Fruit fly (Drosophila melanogaster): ENCODE results near the gene CG7715.

dm6 chr3R:18738705-18739434, 10.6 kb upstream of the CG7715 start:
- TF ChIP-seq OdsH (GFP tag; optimal IDR thresholded peaks at IDR 0.05), result peak; percentile 53
- no peak for TF ChIP-seq Abd-B (GFP tag; optimal IDR thresholded peaks at IDR 0.05)
- no peak for TF ChIP-seq CG9705 (GFP tag; optimal IDR thresholded peaks at IDR 0.05)
- TF ChIP-seq sage (GFP tag; optimal IDR thresholded peaks at IDR 0.05), result no peak

Measured in whole organism, wandering third instar larva.